Fruit fly (Drosophila melanogaster) whole organism, embryonic: ENCODE results near the gene Cep290.
A peak's percentile ranks its signal among the peaks of the same experiment; 100 is the strongest.

Experiments
- Ada2b ChIP-seq: fragments of 200-800 bp; sonication (Bioruptor generic); IDR thresholded peaks from 2 replicates; pipeline ENCODE4 v1.3.6; 2022; ENCODE audit warnings: missing biosample characterization, missing genetic modification characterization
- Awh ChIP-seq: fragments of 200-800 bp; sonication (Bioruptor generic); IDR thresholded peaks from 2 replicates; pipeline ENCODE4, ENCODE4 v1.3.6; 2022; ENCODE audit warnings: missing biosample characterization, missing genetic modification characterization
- Bgb ChIP-seq: fragments of 200-800 bp; sonication (Bioruptor generic); IDR thresholded peaks from 2 replicates; pipeline ENCODE4 v1.3.6; 2022; ENCODE audit warnings: missing biosample characterization, missing genetic modification characterization; ENCODE audit not compliant: partially characterized antibody
- CG10274 ChIP-seq: fragments of 200-800 bp; sonication (Bioruptor generic); optimal IDR thresholded peaks from 3 replicates; lab custom pipeline; 2017; ENCODE audit warnings: missing biosample characterization, mild to moderate bottlenecking, missing genetic modification characterization
- CG10366 ChIP-seq: fragments of 200-800 bp; sonication (Bioruptor generic); IDR thresholded peaks from 2 replicates; pipeline ENCODE4 v1.3.6; 2022; ENCODE audit warnings: missing biosample characterization, missing genetic modification characterization
- CG10431 ChIP-seq: fragments of 200-800 bp; sonication (Bioruptor generic); optimal IDR thresholded peaks from 3 replicates; lab custom pipeline; 2018; ENCODE audit warnings: missing biosample characterization, mild to moderate bottlenecking, missing genetic modification characterization
- CG10565 ChIP-seq: fragments of 200-800 bp; sonication (Bioruptor generic); optimal IDR thresholded peaks from 3 replicates; lab custom pipeline; 2016; ENCODE audit warnings: missing biosample characterization, mild to moderate bottlenecking, missing genetic modification characterization
- CG12769 ChIP-seq: fragments of 200-800 bp; sonication (Bioruptor generic); optimal IDR thresholded peaks from 2 replicates; lab custom pipeline; 2019; ENCODE audit warnings: missing biosample characterization, mild to moderate bottlenecking, missing genetic modification characterization, moderate library complexity
- CG1529 ChIP-seq: fragments of 200-800 bp; sonication (Bioruptor generic); optimal IDR thresholded peaks from 3 replicates; lab custom pipeline; 2018; ENCODE audit warnings: missing biosample characterization, missing genetic modification characterization
- CG15696 ChIP-seq: fragments of 200-800 bp; sonication (Bioruptor generic); optimal IDR thresholded peaks from 2 replicates; lab custom pipeline; 2019; ENCODE audit warnings: missing biosample characterization, mild to moderate bottlenecking, missing genetic modification characterization, moderate library complexity
- CG17829 ChIP-seq: fragments of 200-800 bp; optimal IDR thresholded peaks from 2 replicates; lab custom pipeline; 2019; ENCODE audit warnings: missing biosample characterization, mild to moderate bottlenecking, missing genetic modification characterization, moderate library complexity
- CG18764 ChIP-seq: fragments of 200-800 bp; sonication (Bioruptor generic); optimal IDR thresholded peaks from 3 replicates; lab custom pipeline; 2016; ENCODE audit warnings: missing biosample characterization, missing genetic modification characterization
- CG2202 ChIP-seq: fragments of 200-800 bp; sonication (Bioruptor generic); optimal IDR thresholded peaks from 2 replicates; lab custom pipeline; 2018; ENCODE audit warnings: missing biosample characterization, mild to moderate bottlenecking, missing genetic modification characterization
- CG30020 ChIP-seq: fragments of 200-800 bp; optimal IDR thresholded peaks from 2 replicates; lab custom pipeline; 2019; ENCODE audit warnings: missing biosample characterization, mild to moderate bottlenecking, missing genetic modification characterization, moderate library complexity
- CG31388 ChIP-seq: fragments of 200-800 bp; sonication (Bioruptor generic); optimal IDR thresholded peaks from 2 replicates; lab custom pipeline; 2016; ENCODE audit warnings: missing biosample characterization, missing genetic modification characterization
- CG4282 ChIP-seq: fragments of 200-800 bp; sonication (Bioruptor generic); optimal IDR thresholded peaks from 2 replicates; lab custom pipeline; 2016; ENCODE audit warnings: missing biosample characterization, missing genetic modification characterization
- CG4617 ChIP-seq: fragments of 200-800 bp; sonication (Bioruptor generic); optimal IDR thresholded peaks from 3 replicates; lab custom pipeline; 2016; ENCODE audit warnings: missing biosample characterization, missing genetic modification characterization, borderline replicate concordance
- CG6854 ChIP-seq: fragments of 200-800 bp; sonication (Bioruptor generic); optimal IDR thresholded peaks from 3 replicates; lab custom pipeline; 2017; ENCODE audit warnings: missing biosample characterization, mild to moderate bottlenecking, missing genetic modification characterization
- CG9609 ChIP-seq: fragments of 200-800 bp; sonication (Bioruptor generic); optimal IDR thresholded peaks from 3 replicates; lab custom pipeline; 2016; ENCODE audit warnings: missing biosample characterization, missing genetic modification characterization
- CG9727 ChIP-seq: fragments of 200-800 bp; sonication (Bioruptor generic); optimal IDR thresholded peaks from 3 replicates; lab custom pipeline; 2017; ENCODE audit warnings: missing biosample characterization, mild to moderate bottlenecking, missing genetic modification characterization
- CG9817 ChIP-seq: fragments of 200-800 bp; sonication (Bioruptor generic); optimal IDR thresholded peaks from 2 replicates; lab custom pipeline; 2018; ENCODE audit warnings: missing biosample characterization, mild to moderate bottlenecking, missing genetic modification characterization, moderate library complexity
- Dip3 ChIP-seq: fragments of 200-800 bp; sonication (Bioruptor generic); optimal IDR thresholded peaks from 3 replicates; lab custom pipeline; 2016; ENCODE audit warnings: missing biosample characterization, missing genetic modification characterization
- NC2β ChIP-seq: fragments of 200-800 bp; sonication (Bioruptor generic); optimal IDR thresholded peaks from 2 replicates; lab custom pipeline; 2016; ENCODE audit warnings: missing biosample characterization, missing genetic modification characterization
- Nf-YC ChIP-seq: fragments of 200-800 bp; optimal IDR thresholded peaks from 3 replicates; lab custom pipeline; 2019; ENCODE audit warnings: missing biosample characterization, mild to moderate bottlenecking, missing genetic modification characterization, moderate library complexity
- Optix ChIP-seq: fragments of 200-800 bp; sonication (Bioruptor generic); IDR thresholded peaks from 3 replicates; pipeline ENCODE4 v1.3.6; 2022; ENCODE audit warnings: missing biosample characterization, missing genetic modification characterization
- Poxn ChIP-seq: fragments of 200-800 bp; sonication (Bioruptor generic); IDR thresholded peaks from 2 replicates; pipeline ENCODE4 v1.3.6; 2022; ENCODE audit warnings: missing biosample characterization, missing genetic modification characterization
- Sry-β ChIP-seq: fragments of 200-800 bp; sonication (Bioruptor generic); optimal IDR thresholded peaks from 2 replicates; lab custom pipeline; 2018; ENCODE audit warnings: missing biosample characterization, mild to moderate bottlenecking, missing genetic modification characterization, moderate library complexity
- Stat92E ChIP-seq, 3 experiments: fragments of >200 bp in 2 of 3; fragments of 200-800 bp in 1 of 3; sonication (Bioruptor generic) in 1 of 3; optimal IDR thresholded peaks; 2 replicates each; lab custom pipeline; 2017 to 2019; ENCODE audit warnings: missing biosample characterization in 3 of 3, missing genetic modification characterization in 3 of 3, mild to moderate bottlenecking in 1 of 3, moderate library complexity in 1 of 3
- Xbp1 ChIP-seq: fragments of 200-800 bp; sonication (Bioruptor generic); optimal IDR thresholded peaks from 3 replicates; lab custom pipeline; 2016; ENCODE audit warnings: missing biosample characterization, mild to moderate bottlenecking, missing genetic modification characterization
- croc ChIP-seq: fragments of 200-800 bp; sonication (Bioruptor generic); conservative IDR thresholded peaks from 3 replicates; pipeline ENCODE4 v1.3.6; 2022; ENCODE audit warnings: missing biosample characterization, missing genetic modification characterization
- cwo ChIP-seq: fragments of 200-800 bp; sonication (Bioruptor generic); optimal IDR thresholded peaks from 3 replicates; lab custom pipeline; 2017; ENCODE audit warnings: missing biosample characterization, missing genetic modification characterization, mild to moderate bottlenecking, moderate library complexity, missing genetic modification reagents
- danr ChIP-seq: fragments of 200-800 bp; sonication (Bioruptor generic); IDR thresholded peaks from 2 replicates; pipeline ENCODE4 v1.3.6; 2022; ENCODE audit warnings: missing biosample characterization, missing genetic modification characterization
- dm ChIP-seq: fragments of 200-800 bp; sonication (Bioruptor generic); optimal IDR thresholded peaks from 3 replicates; lab custom pipeline; 2016; ENCODE audit warnings: missing biosample characterization, missing genetic modification characterization
- fd3F ChIP-seq: fragments of 200-800 bp; sonication (Bioruptor generic); optimal IDR thresholded peaks from 2 replicates; lab custom pipeline; 2018; ENCODE audit warnings: missing biosample characterization, mild to moderate bottlenecking, missing genetic modification characterization, moderate library complexity
- fd64A ChIP-seq: fragments of 200-800 bp; sonication (Bioruptor generic); optimal IDR thresholded peaks from 3 replicates; lab custom pipeline; 2018; ENCODE audit warnings: missing biosample characterization, mild to moderate bottlenecking, missing genetic modification characterization
- insv ChIP-seq, 2 experiments: fragments of 200-800 bp; sonication (Bioruptor generic); optimal IDR thresholded peaks; 3 replicates each; lab custom pipeline; 2016 to 2018; ENCODE audit warnings: missing biosample characterization in 2 of 2, missing genetic modification characterization in 2 of 2
- ken ChIP-seq: fragments of 200-800 bp; sonication (Bioruptor generic); IDR thresholded peaks from 3 replicates; pipeline ENCODE4 v1.3.6; 2022; ENCODE audit warnings: missing biosample characterization, missing genetic modification characterization
- lmd ChIP-seq: fragments of 200-800 bp; sonication (Bioruptor generic); IDR thresholded peaks from 2 replicates; pipeline ENCODE4 v1.3.6; 2022; ENCODE audit warnings: missing biosample characterization, missing genetic modification characterization
- mirr ChIP-seq: fragments of 200-800 bp; sonication (Bioruptor generic); optimal IDR thresholded peaks from 3 replicates; lab custom pipeline; 2018; ENCODE audit warnings: missing biosample characterization, mild to moderate bottlenecking, missing genetic modification characterization
- nerfin-1 ChIP-seq: fragments of 200-800 bp; sonication (Bioruptor generic); optimal IDR thresholded peaks from 3 replicates; lab custom pipeline; 2019; ENCODE audit warnings: missing biosample characterization, mild to moderate bottlenecking, missing genetic modification characterization, moderate library complexity
- rib ChIP-seq: fragments of 200-800 bp; sonication (Bioruptor generic); IDR thresholded peaks from 2 replicates; pipeline ENCODE4 v1.3.6; 2022; ENCODE audit warnings: missing biosample characterization, missing genetic modification characterization
- schlank ChIP-seq: fragments of 200-800 bp; sonication (Bioruptor generic); optimal IDR thresholded peaks from 2 replicates; lab custom pipeline; 2018; ENCODE audit warnings: missing biosample characterization, mild to moderate bottlenecking, missing genetic modification characterization
- sna ChIP-seq: fragments of 200-800 bp; sonication (Bioruptor generic); IDR thresholded peaks from 2 replicates; pipeline ENCODE4 v1.3.6; 2022; ENCODE audit warnings: missing biosample characterization, missing genetic modification characterization; ENCODE audit not compliant: partially characterized antibody
- stwl ChIP-seq: fragments of 200-800 bp; sonication (Bioruptor generic); optimal IDR thresholded peaks from 3 replicates; lab custom pipeline; 2018; ENCODE audit warnings: missing biosample characterization, mild to moderate bottlenecking, missing genetic modification characterization, moderate library complexity
- trem ChIP-seq: fragments of 200-800 bp; optimal IDR thresholded peaks from 3 replicates; lab custom pipeline; 2019; ENCODE audit warnings: missing biosample characterization, mild to moderate bottlenecking, missing genetic modification characterization, moderate library complexity
- twi ChIP-seq: fragments of 200-800 bp; optimal IDR thresholded peaks from 2 replicates; lab custom pipeline; 2019; ENCODE audit warnings: missing biosample characterization, mild to moderate bottlenecking, missing genetic modification characterization, moderate library complexity
- tx ChIP-seq: fragments of 200-800 bp; sonication (Bioruptor generic); optimal IDR thresholded peaks from 2 replicates; lab custom pipeline; 2016; ENCODE audit warnings: missing biosample characterization, missing genetic modification characterization
- usp ChIP-seq: fragments of >200 bp; optimal IDR thresholded peaks from 2 replicates; lab custom pipeline; 2017; ENCODE audit warnings: missing biosample characterization, missing genetic modification characterization
- wdn ChIP-seq: fragments of 200-800 bp; sonication (Bioruptor generic); IDR thresholded peaks from 2 replicates; pipeline ENCODE4 v1.3.6; 2022; ENCODE audit warnings: missing biosample characterization, missing genetic modification characterization
- z ChIP-seq: fragments of 200-800 bp; sonication (Bioruptor generic); IDR thresholded peaks from 3 replicates; pipeline ENCODE4 v1.3.6; 2022; ENCODE audit warnings: missing biosample characterization, missing genetic modification characterization

The Cep290 gene

dm6 chr3L:802700-803273 is 40.9 kb upstream of the Cep290 start:
- TF ChIP-seq schlank: peak; percentile 90
- TF ChIP-seq Stat92E (GFP tag; optimal IDR thresholded peaks at IDR 0.05; lab: Kevin White, UChicago): no peak
- TF ChIP-seq Xbp1 (GFP tag; lab: Kevin White, UChicago): peak; percentile 92
- TF ChIP-seq cwo (GFP tag; lab: Kevin White, UChicago): peak; percentile 72
- peak; percentile 61 for TF ChIP-seq Nf-YC
- TF ChIP-seq Dip3 (GFP tag; lab: Kevin White, UChicago): peak; percentile 82
- peak; percentile 83 for TF ChIP-seq NC2β (GFP tag; lab: Kevin White, UChicago)
- TF ChIP-seq trem (tag; lab: Kevin White, UChicago): peak; percentile 30
- TF ChIP-seq fd64A (GFP tag; lab: Kevin White, UChicago): peak; percentile 80
- peak; percentile 70 for TF ChIP-seq CG10274 (GFP tag; lab: Kevin White, UChicago)
- TF ChIP-seq CG12769 (tag; lab: Kevin White, UChicago): peak; percentile 96
- peak; percentile 55 for TF ChIP-seq CG31388 (GFP tag; lab: Kevin White, UChicago)
- peak; percentile 80 for TF ChIP-seq tx (GFP tag; lab: Kevin White, UChicago)
- peak; percentile 59 for TF ChIP-seq CG10565 (GFP tag; lab: Kevin White, UChicago)
- peak; percentile 71 for TF ChIP-seq CG15696 (tag; lab: Kevin White, UChicago)
- peak; percentile 2 for TF ChIP-seq Sry-β
- no peak for TF ChIP-seq usp (GFP tag; lab: Kevin White, UChicago)
- TF ChIP-seq Ada2b (GFP tag; lab: Robert Waterston, UW): peak; percentile 91
- TF ChIP-seq CG10366 (GFP tag; lab: Robert Waterston, UW): peak; percentile 93
- peak; percentile 90 for TF ChIP-seq Awh (GFP tag; lab: Robert Waterston, UW)
- TF ChIP-seq CG18764 (GFP tag; lab: Kevin White, UChicago): peak; percentile 75
- TF ChIP-seq CG9727 (GFP tag; lab: Kevin White, UChicago): peak; percentile 74
- peak; percentile 77 for TF ChIP-seq CG17829 (tag; lab: Kevin White, UChicago)
- TF ChIP-seq mirr: peak; percentile 67
- TF ChIP-seq CG30020: peak; percentile 21
- TF ChIP-seq CG9609 (GFP tag; lab: Kevin White, UChicago): peak; percentile 80
- peak; percentile 76 for TF ChIP-seq fd3F (GFP tag; lab: Kevin White, UChicago)
- TF ChIP-seq danr (GFP tag; lab: Robert Waterston, UW): peak; percentile 83
- no peak for TF ChIP-seq Bgb (GFP tag; lab: Robert Waterston, UW)
- peak; percentile 88 for TF ChIP-seq CG9817 (tag; lab: Kevin White, UChicago)
- peak; percentile 59 for TF ChIP-seq CG4617 (GFP tag; lab: Kevin White, UChicago)
- no peak for TF ChIP-seq z
- peak; percentile 86 for TF ChIP-seq lmd
- TF ChIP-seq CG4282 (GFP tag; lab: Kevin White, UChicago): peak; percentile 54
- TF ChIP-seq rib: peak; percentile 89
- peak; percentile 86 for TF ChIP-seq wdn (GFP tag; lab: Robert Waterston, UW)
- peak; percentile 60 for TF ChIP-seq CG2202 (tag; lab: Kevin White, UChicago)
- TF ChIP-seq Poxn: peak; percentile 64; the same call in 1 of the 2 replicates
- TF ChIP-seq sna: no peak
- peak; percentile 76 for TF ChIP-seq dm (GFP tag; lab: Kevin White, UChicago)
- no peak for TF ChIP-seq insv (GFP tag; optimal IDR thresholded peaks at IDR 0.05; lab: Kevin White, UChicago)
- TF ChIP-seq CG10431 (GFP tag; lab: Kevin White, UChicago): peak; percentile 57
- peak; percentile 18 for TF ChIP-seq stwl (tag; lab: Kevin White, UChicago)
- TF ChIP-seq nerfin-1 (tag; lab: Kevin White, UChicago): peak; percentile 79
- TF ChIP-seq CG1529 (GFP tag; lab: Kevin White, UChicago): peak; percentile 77
- TF ChIP-seq Optix (GFP tag; lab: Robert Waterston, UW): peak; percentile 94
- TF ChIP-seq twi (tag; lab: Kevin White, UChicago): peak; percentile 76
- peak; percentile 92 for TF ChIP-seq ken (GFP tag; lab: Robert Waterston, UW)
- TF ChIP-seq croc (GFP tag; lab: Robert Waterston, UW): peak; percentile 81
- peak; percentile 78 for TF ChIP-seq CG6854 (GFP tag; lab: Kevin White, UChicago)
